Worm (Caenorhabditis elegans) whole organism, midembryonic: ENCODE results near the gene pgap-3.

Source experiments
- T22C8.4 ChIP-seq: fragments of 200-800 bp; sonication (Bioruptor generic); IDR thresholded peaks from 2 replicates; pipeline ENCODE4 v1.3.6; 2022; ENCODE audit warnings: missing genetic modification characterization, missing compliant biosample characterization
- cog-1 ChIP-seq: sonication (generic microtip); optimal IDR thresholded peaks from 2 replicates; lab custom pipeline; 2016; ENCODE audit warnings: missing genetic modification characterization, missing compliant biosample characterization
- flt-1 ChIP-seq: fragments of 200-800 bp; sonication (Bioruptor generic); IDR thresholded peaks from 2 replicates; pipeline ENCODE4 v1.3.6; 2022; ENCODE audit warnings: missing genetic modification characterization, missing compliant biosample characterization
- klf-2 ChIP-seq: fragments of 200-800 bp; sonication (Bioruptor generic); conservative IDR thresholded peaks from 2 replicates; pipeline ENCODE4 v1.3.6; 2022; ENCODE audit warnings: missing genetic modification reagents, missing genetic modification characterization, missing compliant biosample characterization
- med-1 ChIP-seq: sonication (generic microtip); optimal IDR thresholded peaks from 2 replicates; lab custom pipeline; 2017; ENCODE audit warnings: missing genetic modification characterization, mild to moderate bottlenecking, missing compliant biosample characterization, antibody characterized with exemption, missing genetic modification reagents; ENCODE audit not compliant: insufficient read depth
- ref-1 ChIP-seq: fragments of 200-800 bp; sonication (Bioruptor generic); conservative IDR thresholded peaks from 2 replicates; pipeline ENCODE4 v1.3.6; 2022; ENCODE audit warnings: missing genetic modification reagents, missing genetic modification characterization, missing compliant biosample characterization
- tab-1 ChIP-seq: fragments of 200-800 bp; sonication (Bioruptor generic); IDR thresholded peaks from 2 replicates; pipeline ENCODE4 v1.3.6; 2022; ENCODE audit warnings: missing genetic modification characterization, missing compliant biosample characterization
- ztf-23 ChIP-seq: fragments of 200-800 bp; sonication (Bioruptor generic); IDR thresholded peaks from 2 replicates; pipeline ENCODE4 v1.3.6; 2022; ENCODE audit warnings: missing genetic modification reagents, missing genetic modification characterization, missing compliant biosample characterization
- ztf-29 ChIP-seq: fragments of 200-800 bp; sonication (Bioruptor generic); IDR thresholded peaks from 2 replicates; pipeline ENCODE4 v1.3.6; 2022; ENCODE audit warnings: missing genetic modification reagents, missing genetic modification characterization, missing compliant biosample characterization

pgap-3 gene

DNA sequence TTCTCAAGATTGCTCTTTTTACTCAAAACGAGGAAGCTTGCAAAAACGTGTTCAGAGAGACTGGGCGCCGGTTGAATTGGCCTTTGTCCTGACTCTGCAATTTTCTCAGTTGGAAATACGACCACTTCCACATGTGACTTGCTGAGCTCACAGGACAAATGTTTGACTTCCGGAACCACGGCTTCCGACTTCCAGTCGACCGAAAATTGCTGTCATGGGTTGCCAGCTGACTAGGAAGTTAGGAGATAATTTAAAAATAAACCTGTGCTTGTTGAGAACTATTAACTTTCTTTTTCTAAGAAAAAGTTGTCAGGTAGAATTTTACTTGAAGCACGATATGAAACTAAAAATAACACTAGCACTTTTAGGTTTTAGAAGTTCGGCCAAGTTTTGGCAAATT, 16.1 kb downstream of the pgap-3 start:
- TF ChIP-seq med-1 (GFP tag; lab: Kevin White, UChicago) (no peak), klf-2 (no peak), tab-1 (GFP tag; lab: Robert Waterston, UW) (no peak), T22C8.4 (no peak), ref-1 (GFP tag; lab: Robert Waterston, UW) (no peak), flt-1 (GFP tag; lab: Robert Waterston, UW) (no peak), cog-1 (tag; lab: Kevin White, UChicago) (no peak), ztf-29 (no peak), ztf-23 (GFP tag; lab: Robert Waterston, UW) (no peak)

DNA sequence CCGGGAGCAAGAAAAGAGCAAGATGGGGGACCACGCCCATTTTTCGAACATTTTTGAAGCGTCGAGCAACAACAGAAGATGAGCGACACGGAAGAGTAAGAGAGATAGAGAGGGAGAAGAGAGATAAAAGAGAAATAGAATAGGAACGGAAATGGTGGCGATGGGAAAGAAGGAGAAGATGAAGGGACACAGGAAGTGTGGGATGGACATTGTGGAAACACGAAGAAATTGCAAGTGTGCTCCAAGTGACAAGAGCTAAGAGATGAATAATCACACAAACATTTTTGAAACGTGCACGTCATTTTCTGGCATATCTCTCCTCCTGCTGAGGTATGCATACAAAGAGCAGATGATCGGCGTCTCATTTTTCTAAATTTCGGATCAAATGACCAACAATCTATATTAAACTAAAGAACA, 17.2 kb downstream of the pgap-3 start:
- no peak for TF ChIP-seq ref-1 (GFP tag; lab: Robert Waterston, UW)
- no peak for TF ChIP-seq ztf-23 (GFP tag; lab: Robert Waterston, UW)
- TF ChIP-seq T22C8.4: no peak
- TF ChIP-seq med-1 (GFP tag; lab: Kevin White, UChicago): no peak
- TF ChIP-seq cog-1 (tag; lab: Kevin White, UChicago): peak; percentile 31
- TF ChIP-seq ztf-29: no peak
- 0 out of 2 replicates have a peak, but pooled peaks have one; percentile 29 for TF ChIP-seq flt-1 (GFP tag; lab: Robert Waterston, UW)
- no peak for TF ChIP-seq tab-1 (GFP tag; lab: Robert Waterston, UW)
- no peak for TF ChIP-seq klf-2

DNA sequence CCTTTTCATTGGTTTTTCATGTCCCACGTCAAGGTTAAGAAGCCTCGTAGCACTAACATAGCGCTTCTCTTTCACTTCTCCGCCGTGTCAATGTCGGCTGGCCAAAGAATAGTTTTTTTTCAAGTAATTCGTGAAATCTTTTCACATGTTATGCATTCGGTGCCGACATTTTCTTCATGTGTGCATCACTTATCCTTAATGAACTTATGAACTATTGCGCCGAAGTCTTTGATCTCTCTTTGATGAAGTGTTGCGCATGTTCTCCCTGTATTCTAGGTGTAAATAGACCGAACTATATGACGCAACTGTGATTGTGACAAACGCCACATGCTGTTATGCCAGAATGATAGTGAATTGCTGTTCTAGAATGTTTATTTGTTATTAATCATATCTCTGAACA, 25.6 kb downstream of the pgap-3 start:
- no peak for TF ChIP-seq ztf-23 (GFP tag; lab: Robert Waterston, UW)
- TF ChIP-seq klf-2: no peak
- no peak for TF ChIP-seq ref-1 (GFP tag; lab: Robert Waterston, UW)
- TF ChIP-seq ztf-29: no peak
- TF ChIP-seq T22C8.4: no peak
- no peak for TF ChIP-seq tab-1 (GFP tag; lab: Robert Waterston, UW)
- TF ChIP-seq cog-1 (tag; lab: Kevin White, UChicago): no peak
- no peak for TF ChIP-seq flt-1 (GFP tag; lab: Robert Waterston, UW)
- TF ChIP-seq med-1 (GFP tag; lab: Kevin White, UChicago): no peak

DNA sequence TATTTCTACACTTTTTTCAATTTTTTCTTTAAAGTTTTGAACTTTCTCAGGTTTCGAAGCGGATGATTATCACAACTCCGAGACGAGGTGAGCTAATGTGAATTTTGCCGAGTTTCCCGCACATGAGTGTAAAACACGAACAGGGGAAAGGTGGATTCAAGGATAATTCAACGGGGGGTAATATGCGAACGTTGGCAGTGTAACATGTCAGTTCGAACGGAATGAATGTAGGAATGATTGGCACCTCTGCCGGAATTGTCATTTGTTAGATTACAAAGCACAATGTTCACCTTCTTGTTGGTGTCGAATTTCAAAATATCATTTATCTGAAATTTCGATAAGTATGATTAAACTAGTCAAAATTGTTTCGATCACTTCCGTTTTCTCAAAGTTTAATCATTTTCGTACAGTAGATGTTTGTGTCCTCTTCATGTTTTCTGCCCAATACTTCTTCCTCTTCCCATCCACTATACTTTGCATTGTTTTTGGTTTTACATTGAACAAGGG, 28.7 kb downstream of the pgap-3 start, which contains the start of gene picc-1:
Gene picc-1 (plus strand): TSS at position 51 of the 507 bp plus-strand sequence.
- TF ChIP-seq flt-1 (GFP tag; lab: Robert Waterston, UW): no peak
- TF ChIP-seq ztf-23 (GFP tag; lab: Robert Waterston, UW): no peak
- TF ChIP-seq klf-2: no peak
- no peak for TF ChIP-seq tab-1 (GFP tag; lab: Robert Waterston, UW)
- TF ChIP-seq ztf-29: no peak
- TF ChIP-seq cog-1 (tag; lab: Kevin White, UChicago): no peak
- no peak for TF ChIP-seq med-1 (GFP tag; lab: Kevin White, UChicago)
- no peak for TF ChIP-seq ref-1 (GFP tag; lab: Robert Waterston, UW)

DNA sequence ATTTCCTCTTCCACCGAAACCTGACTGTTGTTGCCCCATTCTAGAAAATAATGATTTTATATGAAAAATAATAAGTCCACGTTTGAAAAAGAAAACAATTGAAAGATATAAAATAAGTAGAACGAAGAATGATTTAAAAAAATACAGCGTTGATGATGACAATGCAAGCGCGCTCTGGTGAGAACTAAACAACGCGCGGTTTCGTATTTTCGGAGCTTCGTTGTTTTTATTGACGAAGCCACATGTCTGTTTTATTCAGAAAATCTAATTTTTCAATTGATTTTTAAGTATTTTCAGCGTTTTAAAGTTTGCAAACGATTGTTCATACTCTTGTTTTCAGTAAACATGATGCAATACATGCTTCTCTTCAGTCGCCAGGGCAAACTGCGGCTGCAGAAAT, 30.1 kb downstream of the pgap-3 start, which contains the start of the genes rpt-2 and aps-1:
Gene rpt-2 (minus strand): TSS at position 40 of the 400 bp plus-strand sequence.
Gene aps-1 (plus strand): TSS at position 341 of the 400 bp plus-strand sequence.
- TF ChIP-seq T22C8.4 (no peak), klf-2 (no peak), cog-1 (tag; lab: Kevin White, UChicago) (peak; percentile 61), flt-1 (GFP tag; lab: Robert Waterston, UW) (no peak)

DNA sequence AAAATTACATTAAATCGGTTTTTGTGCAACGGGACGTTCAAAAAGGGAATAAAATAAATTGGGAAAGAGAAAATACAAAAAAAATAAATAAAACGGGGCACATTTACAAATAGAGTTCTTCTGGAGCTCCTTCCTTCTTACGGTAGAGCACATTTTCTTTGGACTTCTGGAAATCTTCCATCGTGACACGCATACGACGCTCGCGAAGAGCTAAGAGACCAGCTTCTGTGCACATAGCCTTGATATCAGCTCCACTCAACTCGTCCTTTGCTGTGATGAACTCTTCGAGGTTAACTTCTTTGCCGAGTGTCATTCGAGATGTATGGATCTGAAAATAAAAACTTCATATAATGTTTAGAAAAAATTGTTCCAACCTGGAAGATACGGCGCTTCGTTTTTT, 31.6 kb downstream of the pgap-3 start:
- TF ChIP-seq ztf-23 (GFP tag; lab: Robert Waterston, UW) (no peak), T22C8.4 (no peak)

DNA sequence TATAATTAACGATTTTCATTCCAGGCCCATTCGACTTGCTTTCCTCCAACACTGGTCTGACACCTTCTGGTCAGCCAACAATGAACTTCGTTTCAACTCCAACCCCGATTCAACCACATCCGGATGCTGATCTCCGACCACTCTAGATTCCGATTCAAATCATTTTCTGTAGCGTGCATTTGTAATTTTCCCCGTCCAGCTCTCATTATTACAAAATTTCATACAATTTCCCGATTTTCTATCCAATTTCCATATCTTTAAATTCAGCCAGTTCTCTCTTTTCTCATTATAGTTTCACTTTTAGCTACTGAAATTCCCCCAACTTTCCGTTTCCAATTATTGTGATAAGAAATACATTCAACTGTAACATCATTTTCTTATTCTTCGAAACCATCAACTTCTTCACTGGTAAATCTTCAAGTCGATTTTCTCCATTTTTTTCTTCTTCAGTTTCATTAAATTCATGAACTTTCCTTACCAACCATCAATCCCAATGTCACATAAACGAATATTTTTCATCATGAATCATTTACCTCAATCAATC, 32.1 kb downstream of the pgap-3 start:
- TF ChIP-seq med-1 (GFP tag; lab: Kevin White, UChicago) (no peak), flt-1 (GFP tag; lab: Robert Waterston, UW) (no peak), T22C8.4 (no peak), ref-1 (GFP tag; lab: Robert Waterston, UW) (no peak), ztf-23 (GFP tag; lab: Robert Waterston, UW) (no peak), klf-2 (no peak), cog-1 (tag; lab: Kevin White, UChicago) (no peak), ztf-29 (no peak), tab-1 (GFP tag; lab: Robert Waterston, UW) (no peak)

DNA sequence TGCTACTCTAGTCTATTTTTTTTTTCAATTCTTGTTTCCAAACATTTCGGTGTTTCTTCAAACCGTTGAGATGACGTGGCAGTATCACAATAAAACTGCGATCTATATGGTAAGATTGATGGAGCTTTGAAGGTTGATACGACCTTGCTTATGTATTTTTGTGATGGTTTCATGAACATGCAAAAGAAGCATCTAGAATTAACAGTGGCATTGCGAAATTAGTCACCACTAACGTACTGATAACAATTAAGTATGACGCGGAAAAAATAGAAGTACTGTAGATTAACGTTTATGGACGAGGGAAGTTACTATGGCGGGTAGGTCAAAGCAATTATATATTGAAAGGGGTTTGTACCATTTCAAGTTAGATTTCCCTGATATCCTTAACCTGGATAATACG, 35.3 kb downstream of the pgap-3 start:
- no peak for TF ChIP-seq cog-1 (tag; lab: Kevin White, UChicago)
- TF ChIP-seq klf-2: no peak
- no peak for TF ChIP-seq T22C8.4
- TF ChIP-seq ztf-23 (GFP tag; lab: Robert Waterston, UW): no peak
- TF ChIP-seq ref-1 (GFP tag; lab: Robert Waterston, UW): no peak
- TF ChIP-seq med-1 (GFP tag; lab: Kevin White, UChicago): no peak
- no peak for TF ChIP-seq tab-1 (GFP tag; lab: Robert Waterston, UW)
- TF ChIP-seq flt-1 (GFP tag; lab: Robert Waterston, UW): no peak

DNA sequence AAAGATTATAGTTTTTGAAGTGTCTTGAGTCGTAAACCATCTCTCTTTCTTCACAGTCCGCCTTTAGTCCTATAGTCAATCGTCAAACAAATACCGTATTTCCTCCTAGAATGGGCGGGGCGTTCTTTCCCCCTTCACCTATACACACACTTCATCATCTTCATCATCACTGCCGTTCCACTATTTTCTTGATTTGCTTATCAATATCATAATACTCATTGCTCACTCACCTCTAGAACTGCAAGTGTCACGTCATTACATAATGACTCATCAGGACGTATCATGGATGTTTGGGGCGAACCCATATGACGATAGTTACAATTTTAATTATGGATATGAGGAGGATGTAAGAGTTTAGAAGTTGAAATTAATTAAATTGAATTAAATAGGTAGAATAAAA, 37.1 kb downstream of the pgap-3 start:
- TF ChIP-seq flt-1 (GFP tag; lab: Robert Waterston, UW) (no peak), tab-1 (GFP tag; lab: Robert Waterston, UW) (no peak), ref-1 (GFP tag; lab: Robert Waterston, UW) (no peak), med-1 (GFP tag; lab: Kevin White, UChicago) (no peak), klf-2 (no peak), ztf-29 (no peak), ztf-23 (GFP tag; lab: Robert Waterston, UW) (no peak), cog-1 (tag; lab: Kevin White, UChicago) (no peak), T22C8.4 (no peak)

DNA sequence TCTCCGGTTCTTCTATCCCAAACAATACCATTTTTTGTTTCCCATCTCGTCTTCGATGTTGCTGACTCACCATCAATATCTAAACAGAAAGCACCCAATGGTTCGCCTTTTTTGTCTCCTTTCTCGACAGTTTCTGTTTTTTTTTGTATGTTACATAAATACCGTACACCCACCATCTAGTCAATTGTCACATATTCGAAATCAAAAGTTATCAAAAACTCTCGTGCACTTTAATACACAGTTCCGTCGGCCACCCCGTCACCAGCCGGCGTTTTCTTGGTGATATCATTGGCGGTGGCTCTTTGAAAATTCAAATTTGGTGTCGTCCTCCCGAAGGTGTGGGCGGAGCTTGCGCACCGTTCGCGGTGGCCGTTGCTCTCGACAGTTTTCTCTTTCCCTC, 39.8 kb downstream of the pgap-3 start:
- TF ChIP-seq flt-1 (GFP tag; lab: Robert Waterston, UW): no peak
- no peak for TF ChIP-seq ztf-29
- no peak for TF ChIP-seq tab-1 (GFP tag; lab: Robert Waterston, UW)
- no peak for TF ChIP-seq klf-2
- no peak for TF ChIP-seq T22C8.4
- TF ChIP-seq ref-1 (GFP tag; lab: Robert Waterston, UW): no peak
- no peak for TF ChIP-seq ztf-23 (GFP tag; lab: Robert Waterston, UW)
- TF ChIP-seq med-1 (GFP tag; lab: Kevin White, UChicago): no peak
- no peak for TF ChIP-seq cog-1 (tag; lab: Kevin White, UChicago)
